Fruit fly (Drosophila melanogaster): ENCODE measurements around the gene Alg7.
"Not testable (repeated sequence)": the region's sequence is repeated elsewhere in the genome, so short reads cannot be mapped to it uniquely, and the experiment has no call there.

The Alg7 gene

DNA sequence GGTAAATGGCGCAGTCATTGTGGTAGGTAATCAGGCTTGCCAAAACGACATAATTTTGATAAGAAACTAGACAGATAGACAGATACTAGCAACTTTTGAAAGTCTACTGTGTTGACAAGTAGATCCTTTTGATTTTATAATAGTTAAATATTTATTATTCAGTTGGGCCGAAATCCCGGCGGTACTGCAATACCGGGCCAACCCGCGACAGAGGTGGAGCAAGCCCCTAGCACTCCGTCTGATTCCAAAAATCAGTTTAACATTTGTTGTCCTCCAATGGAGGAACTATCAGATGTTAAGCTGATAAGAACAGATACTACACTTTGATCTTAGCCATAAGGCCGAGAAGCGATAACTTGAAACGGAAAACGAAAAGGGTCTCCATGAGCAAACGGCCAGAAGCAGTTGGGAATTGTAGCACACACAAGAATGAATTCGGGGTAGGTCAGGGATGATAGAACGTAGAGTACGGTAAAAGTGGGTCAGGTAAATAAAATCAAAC is 32.8 kb downstream of the Alg7 start, which contains the start of gene CG15482:
TSS of gene CG15482 (minus strand) at position 51 of the 502 bp plus-strand sequence.
- TF ChIP-seq CTCF, CG8478 (optimal IDR thresholded peaks at IDR 0.05): not testable (repeated sequence)

DNA sequence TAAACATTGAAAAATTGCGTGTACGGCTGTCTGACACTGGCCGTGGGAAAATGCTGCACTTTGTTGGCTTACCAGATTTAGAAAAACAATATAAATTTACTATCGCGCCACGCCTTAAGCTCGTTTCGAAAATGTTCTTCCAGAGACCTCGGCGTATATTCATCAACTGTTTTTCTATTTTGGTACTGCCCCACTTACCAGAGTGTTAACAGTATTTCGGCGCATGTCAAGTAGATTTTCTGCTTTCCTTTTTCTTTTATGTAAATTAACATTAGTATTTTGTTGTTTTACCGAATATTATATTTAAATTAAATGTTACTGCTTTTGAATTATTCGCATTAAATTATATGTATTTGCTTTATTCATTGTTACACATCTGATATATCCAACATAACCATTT is 36.0 kb downstream of the Alg7 start, which contains the start of gene kek4:
TSS of gene kek4 (minus strand) at position 341 of the 400 bp plus-strand sequence.
- no peak for TF ChIP-seq CTCF (optimal IDR thresholded peaks at IDR 0.05)
- TF ChIP-seq CG8478 (optimal IDR thresholded peaks at IDR 0.05) = no peak

DNA sequence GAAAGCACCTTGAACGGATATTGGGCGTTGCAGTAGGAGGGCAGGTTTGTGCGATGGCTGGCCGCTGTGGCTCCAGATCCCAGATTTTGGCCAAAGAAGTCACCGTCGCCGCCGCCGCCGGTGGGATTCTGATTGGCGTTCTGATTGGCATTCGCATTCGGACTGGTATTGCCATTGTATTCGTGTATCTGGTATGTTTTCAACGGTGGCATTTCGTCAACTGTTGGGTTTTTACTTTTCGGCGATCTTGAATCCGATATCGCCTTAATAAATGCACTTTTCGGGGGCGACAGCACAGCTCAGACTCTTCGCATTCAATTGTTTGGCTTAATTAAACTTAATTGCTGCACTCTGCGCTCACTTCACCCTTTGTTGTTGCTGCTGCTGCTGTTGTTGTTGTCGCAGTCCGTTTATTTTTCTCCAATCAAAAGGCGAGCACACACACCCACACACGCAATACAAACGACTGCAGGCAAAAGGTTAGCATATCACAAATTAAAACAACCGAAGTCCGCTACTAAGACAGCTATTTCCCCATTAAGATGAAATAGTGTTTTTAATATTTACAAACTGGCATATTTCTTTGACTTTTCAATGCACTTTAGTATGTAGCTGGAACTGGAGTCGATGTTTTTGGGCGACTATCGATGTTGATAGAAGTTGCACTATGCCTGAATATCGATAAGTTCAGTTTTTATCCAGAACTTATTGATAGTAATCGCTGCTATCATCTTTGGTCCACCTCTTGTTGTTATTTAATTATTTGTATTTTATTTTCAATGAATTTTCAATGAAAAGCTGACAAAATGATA is 40.4 kb downstream of the Alg7 start, which contains the start of the genes CG9426 and mRF1:
TSS of gene CG9426 (minus strand) at position 643 of the 812 bp plus-strand sequence.
TSS of gene mRF1 (plus strand) at position 699 of the 812 bp plus-strand sequence.
- TF ChIP-seq CG8478 (optimal IDR thresholded peaks at IDR 0.05) = no peak
- TF ChIP-seq CTCF (optimal IDR thresholded peaks at IDR 0.05) = no peak

DNA sequence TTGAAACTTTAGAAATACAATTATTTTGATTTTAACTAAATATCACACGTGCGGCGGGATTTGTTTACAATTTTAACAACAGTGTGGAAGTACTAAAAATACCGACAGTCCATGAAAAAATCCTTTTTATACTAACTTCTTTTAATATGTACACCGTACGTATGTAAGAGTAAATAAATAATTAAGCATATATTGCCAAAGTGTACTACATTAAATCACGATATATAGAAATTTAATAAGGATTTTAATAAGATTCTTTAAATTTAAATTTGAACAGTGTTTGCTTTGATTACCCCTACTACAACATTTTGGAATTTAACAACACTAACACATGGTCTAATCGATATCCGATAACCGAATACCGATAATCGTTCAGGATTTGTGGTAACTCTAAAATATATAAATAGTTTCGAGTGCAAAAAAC is 43.2 kb downstream of the Alg7 start, which contains the start of the genes Ski6 and CG16812:
TSS of gene Ski6 (minus strand) at position 205 of the 424 bp plus-strand sequence.
TSS of gene CG16812 (plus strand) at position 363 of the 424 bp plus-strand sequence.
- TF ChIP-seq CTCF (optimal IDR thresholded peaks at IDR 0.05) (no peak), CG8478 (optimal IDR thresholded peaks at IDR 0.05) (no peak)

DNA sequence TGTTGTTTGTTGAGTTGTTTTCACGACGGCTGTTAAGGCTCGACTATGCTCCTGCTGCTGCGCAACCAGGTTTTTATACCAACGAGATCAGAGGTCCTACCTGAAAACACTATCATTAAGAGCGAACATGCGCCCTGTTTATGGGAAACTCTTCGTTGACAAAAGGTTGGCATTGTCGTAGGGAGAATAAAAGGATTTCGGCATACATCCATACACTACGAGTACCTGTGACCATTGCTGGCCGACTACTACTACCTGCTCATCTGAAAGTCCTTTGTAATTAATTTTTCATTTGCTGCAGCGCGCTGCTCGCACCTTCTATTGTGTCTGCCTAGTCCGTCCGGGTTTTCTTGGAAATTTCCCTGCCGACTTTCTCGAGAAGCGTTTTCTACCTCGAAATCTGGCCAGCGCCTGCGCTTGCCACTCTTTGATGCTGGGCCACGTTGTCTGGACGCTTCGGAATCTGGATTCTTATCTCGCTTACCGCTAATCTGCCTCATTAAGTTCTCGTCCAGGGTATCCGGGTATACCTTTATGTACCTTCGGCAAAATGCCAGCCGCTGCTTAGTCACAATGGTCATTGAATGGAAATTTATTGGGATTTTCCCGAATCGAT is 46.3 kb downstream of the Alg7 start, which contains the start of gene CG15480:
TSS of gene CG15480 (minus strand) at position 51 of the 616 bp plus-strand sequence.
- no peak for TF ChIP-seq CTCF (optimal IDR thresholded peaks at IDR 0.05)
- no peak for TF ChIP-seq CG8478 (optimal IDR thresholded peaks at IDR 0.05)

DNA sequence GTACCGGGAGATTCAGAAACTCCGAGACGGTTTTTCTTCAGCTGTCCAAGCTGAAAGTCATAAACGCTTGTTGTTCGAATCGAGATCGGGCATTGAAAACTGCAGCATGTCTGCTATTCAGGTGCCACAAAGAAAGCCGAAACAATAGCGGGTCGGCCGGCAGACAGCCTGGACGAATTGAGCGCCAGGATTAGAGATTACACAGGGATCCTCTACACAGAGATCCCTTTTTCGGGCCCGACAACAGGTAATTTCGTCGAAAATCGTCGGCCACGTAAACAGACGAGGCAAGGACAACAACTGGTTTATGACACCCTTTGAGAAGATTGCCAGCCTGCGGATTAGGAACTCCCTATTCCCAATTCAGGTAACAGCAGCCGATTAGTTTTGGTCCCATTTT is 48.2 kb downstream of the Alg7 start, which contains the start of gene CG16813:
TSS of gene CG16813 (plus strand) at position 288 of the 400 bp plus-strand sequence.
- TF ChIP-seq CG8478 (optimal IDR thresholded peaks at IDR 0.05) (no peak), CTCF (optimal IDR thresholded peaks at IDR 0.05) (no peak)

DNA sequence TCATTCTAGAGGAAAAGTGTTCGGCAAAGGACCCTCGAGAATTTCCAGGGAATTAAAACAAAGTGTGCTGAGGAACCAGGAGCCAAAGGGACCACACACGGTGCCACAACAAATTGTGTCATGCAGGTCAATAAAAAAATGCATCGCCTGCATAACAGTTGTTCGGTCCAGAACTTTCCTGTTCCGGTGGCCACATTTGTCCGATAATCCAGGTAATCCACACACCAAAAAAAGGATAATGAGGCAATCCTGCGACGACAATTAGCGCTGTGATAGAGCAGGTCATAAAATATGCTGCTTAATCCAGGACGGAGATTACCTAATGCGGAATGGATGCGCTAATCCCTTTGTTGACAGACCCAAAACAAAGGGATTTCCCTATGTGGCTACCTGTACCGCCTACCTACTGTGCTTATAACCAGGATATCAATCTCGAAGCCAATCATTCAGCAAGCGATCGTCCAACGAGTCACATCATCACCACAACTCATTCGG is 50.4 kb downstream of the Alg7 start, which contains the start of gene CG16815:
TSS of gene CG16815 (plus strand) at position 445 of the 495 bp plus-strand sequence.
- no peak for TF ChIP-seq CTCF (optimal IDR thresholded peaks at IDR 0.05)
- no peak for TF ChIP-seq CG8478 (optimal IDR thresholded peaks at IDR 0.05)

DNA sequence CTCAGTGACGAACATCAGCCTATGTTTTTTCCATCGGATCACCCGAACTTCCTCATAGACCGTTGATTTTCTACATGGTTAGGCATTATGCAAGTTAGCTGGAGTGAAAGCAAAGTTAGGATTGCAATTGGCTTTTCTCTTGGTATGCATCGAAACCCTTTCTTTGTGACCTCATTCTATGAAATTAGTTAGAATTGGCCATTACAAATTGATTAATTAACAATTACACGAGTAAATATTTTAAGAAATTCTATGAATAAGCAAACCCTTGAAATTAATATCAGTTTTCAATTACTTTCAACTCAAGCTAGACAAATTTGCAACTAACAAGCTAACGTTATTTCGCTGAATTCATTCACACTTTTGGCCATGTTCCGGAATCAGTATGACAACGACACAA is 52.7 kb downstream of the Alg7 start, which contains the start of gene Prosalpha6T:
TSS of gene Prosalpha6T (plus strand) at position 301 of the 400 bp plus-strand sequence.
- no peak for TF ChIP-seq CG8478 (optimal IDR thresholded peaks at IDR 0.05)
- TF ChIP-seq CTCF (optimal IDR thresholded peaks at IDR 0.05) = no peak

All from S2 (cell line).